Worm (Caenorhabditis elegans): ENCODE measurements around the gene fbxc-50.

DNA sequence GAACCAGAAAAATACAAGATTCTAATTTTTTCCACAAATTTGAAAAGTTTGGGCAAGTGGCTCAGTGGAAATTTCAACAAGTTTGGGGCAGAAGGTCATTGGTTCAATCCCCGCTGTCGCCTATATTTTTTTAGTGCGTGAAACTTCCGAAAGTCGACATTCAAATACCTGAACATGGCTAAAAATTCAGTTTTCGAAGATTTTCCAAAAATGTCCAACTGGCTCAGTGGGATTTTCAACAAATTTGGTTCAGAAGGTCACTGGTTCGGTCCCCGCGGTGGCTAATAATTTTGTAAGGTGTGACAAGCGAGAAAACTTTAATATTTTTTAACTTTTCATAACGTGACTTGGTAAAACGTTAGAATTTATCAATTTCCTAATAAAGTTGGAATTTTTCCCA lies 16.8 kb upstream of the fbxc-50 start:
- TF ChIP-seq flt-1 (GFP tag; IDR thresholded peaks at IDR 0.05) (no peak), klf-2 (GFP tag; conservative IDR thresholded peaks at IDR 0.05) (no peak), ref-1 (GFP tag; conservative IDR thresholded peaks at IDR 0.05) (no peak), ztf-23 (GFP tag; IDR thresholded peaks at IDR 0.05) (no peak), cog-1 (tag; optimal IDR thresholded peaks at IDR 0.05) (no peak)
